Fruit fly (Drosophila melanogaster) whole organism, pupa: ENCODE measurements around the gene CG11714.
A peak's percentile ranks its signal among the peaks of the same experiment; 100 is the strongest.

Experiments used
- CG10348 ChIP-seq: fragments of 200-800 bp; sonication (Bioruptor generic); IDR thresholded peaks from 2 replicates; pipeline ENCODE4 v1.3.6; 2022; ENCODE audit warnings: missing biosample characterization, missing genetic modification characterization
- CG17806 ChIP-seq: fragments of 200-800 bp; sonication (Bioruptor generic); optimal IDR thresholded peaks from 2 replicates; lab custom pipeline; 2018; ENCODE audit warnings: missing biosample characterization, mild to moderate bottlenecking, missing genetic modification characterization, moderate library complexity
- CG4496 ChIP-seq: fragments of 200-800 bp; sonication (Bioruptor generic); IDR thresholded peaks from 3 replicates; pipeline ENCODE4 v1.3.6; 2022; ENCODE audit warnings: missing biosample characterization, missing genetic modification characterization
- Snoo ChIP-seq: fragments of 200-800 bp; sonication (Bioruptor generic); optimal IDR thresholded peaks from 3 replicates; lab custom pipeline; 2017; ENCODE audit warnings: missing biosample characterization, mild to moderate bottlenecking, missing genetic modification characterization, inconsistent platforms
- fd96Ca ChIP-seq: fragments of 200-800 bp; sonication (Bioruptor generic); IDR thresholded peaks from 3 replicates; pipeline ENCODE4 v1.3.6; 2022; ENCODE audit warnings: missing biosample characterization, missing genetic modification characterization
- gl ChIP-seq: fragments of 200-800 bp; sonication (Bioruptor generic); optimal IDR thresholded peaks from 2 replicates; lab custom pipeline; 2018; ENCODE audit warnings: missing biosample characterization, mild to moderate bottlenecking, missing genetic modification characterization

dm6 chr3L:11534391-11535246 lies 12.1 kb upstream of the CG11714 start:
- TF ChIP-seq CG17806 (no peak), gl (no peak), CG4496 (peak; percentile 65), Snoo (tag; lab: Kevin White, UChicago) (peak; percentile 8), fd96Ca (GFP tag; lab: Robert Waterston, UW) (peak; percentile 56; the same call in 2 of the 3 replicates), CG10348 (GFP tag; lab: Robert Waterston, UW) (no peak)
